Worm (Caenorhabditis elegans) whole organism, L4 larva: ENCODE data around the gene T25B9.1.

Experiments used
- nhr-25 ChIP-seq: sonication (generic microtip); optimal IDR thresholded peaks from 2 replicates; lab custom pipeline; 2017; ENCODE audit warnings: missing genetic modification characterization, mild to moderate bottlenecking, missing compliant biosample characterization, antibody characterized with exemption, moderate library complexity, borderline replicate concordance; ENCODE audit not compliant: insufficient read depth

Gene T25B9.1

DNA sequence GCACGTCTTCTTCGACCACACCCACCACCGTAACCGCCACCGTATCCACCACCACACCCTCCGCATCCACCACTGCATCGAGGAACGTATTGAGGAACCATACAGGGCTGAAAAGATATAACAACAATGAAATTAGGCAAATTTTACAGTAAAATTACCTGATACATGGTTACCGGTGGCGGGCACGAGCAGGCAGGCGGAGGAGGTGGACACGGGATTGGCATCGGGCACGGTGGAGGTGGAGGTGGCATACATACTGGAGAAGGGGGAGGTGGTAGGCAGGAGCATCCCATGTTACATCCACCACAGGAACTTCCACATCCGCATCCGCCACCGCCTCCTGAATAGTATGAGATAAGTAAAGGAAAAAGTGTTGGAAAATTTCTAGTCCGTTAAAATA, 51.5 kb downstream of the T25B9.1 start (continued):
- TF ChIP-seq nhr-25 (tag; lab: Kevin White, UChicago): no peak
